Worm (Caenorhabditis elegans) whole organism, L4 larva: Measurements from ENCODE around the gene swan-2.
A peak's percentile ranks its signal among the peaks of the same experiment; 100 is the strongest.

Experiments
- F10B5.3 ChIP-seq: sonication (generic microtip); optimal IDR thresholded peaks from 2 replicates; lab custom pipeline; 2016; ENCODE audit warnings: mild to moderate bottlenecking, missing genetic modification characterization, missing compliant biosample characterization
- F49E8.2 ChIP-seq: sonication (generic microtip); optimal IDR thresholded peaks from 2 replicates; lab custom pipeline; 2016; ENCODE audit warnings: missing compliant biosample characterization, mild to moderate bottlenecking, missing genetic modification characterization, borderline replicate concordance
- Y48G9A.11 ChIP-seq: fragments of 200-800 bp; sonication (Bioruptor generic); IDR thresholded peaks from 2 replicates; pipeline ENCODE4 v1.3.6; 2022; ENCODE audit warnings: missing genetic modification reagents, missing genetic modification characterization, missing compliant biosample characterization
- Y75B8A.6 ChIP-seq: fragments of 200-800 bp; sonication (Bioruptor generic); IDR thresholded peaks from 2 replicates; pipeline ENCODE4 v1.3.6; 2022; ENCODE audit warnings: missing genetic modification reagents, missing genetic modification characterization, missing compliant biosample characterization
- ZK337.2 ChIP-seq: fragments of 200-800 bp; sonication (Bioruptor generic); IDR thresholded peaks from 2 replicates; pipeline ENCODE4 v1.3.6; 2022; ENCODE audit warnings: missing genetic modification reagents, missing genetic modification characterization, missing compliant biosample characterization
- aly-2 ChIP-seq: sonication (generic microtip); optimal IDR thresholded peaks from 2 replicates; lab custom pipeline; 2018; ENCODE audit warnings: missing biosample characterization, missing genetic modification characterization
- ama-1 ChIP-seq: fragments of 150-350 bp; optimal IDR thresholded peaks from 2 replicates; lab custom pipeline; 2014; ENCODE audit warnings: inconsistent platforms, mixed read lengths
- ceh-44 ChIP-seq: fragments of 200-800 bp; sonication (Bioruptor generic); IDR thresholded peaks from 2 replicates; pipeline ENCODE4 v1.3.6; 2022; ENCODE audit warnings: missing genetic modification reagents, missing genetic modification characterization, missing compliant biosample characterization
- daf-12 ChIP-seq: fragments of 150-350 bp; optimal IDR thresholded peaks from 2 replicates; lab custom pipeline; 2014; ENCODE audit warnings: missing biosample characterization, missing genetic modification reagents, missing genetic modification characterization
- daf-16 ChIP-seq, 3 experiments: sonication (generic microtip); optimal IDR thresholded peaks; 2 replicates each; lab custom pipeline; 2016 to 2017; ENCODE audit warnings: missing genetic modification characterization in 3 of 3, missing genetic modification reagents in 3 of 3, mild to moderate bottlenecking in 2 of 3, missing compliant biosample characterization in 2 of 3, missing biosample characterization in 1 of 3, moderate library complexity in 1 of 3
- dmd-6 ChIP-seq: fragments of 200-800 bp; sonication (Bioruptor generic); IDR thresholded peaks from 2 replicates; pipeline ENCODE4 v1.3.6; 2022; ENCODE audit warnings: missing genetic modification reagents, missing genetic modification characterization, missing compliant biosample characterization
- dmd-8 ChIP-seq: fragments of 200-800 bp; sonication (Bioruptor generic); IDR thresholded peaks from 2 replicates; pipeline ENCODE4 v1.3.6; 2022; ENCODE audit warnings: missing genetic modification characterization, missing compliant biosample characterization
- dpl-1 ChIP-seq: fragments of 150-350 bp; optimal IDR thresholded peaks from 2 replicates; lab custom pipeline; 2014; ENCODE audit warnings: missing biosample characterization, missing genetic modification reagents, missing genetic modification characterization
- duxl-1 ChIP-seq: sonication (generic microtip); optimal IDR thresholded peaks from 2 replicates; lab custom pipeline; 2016; ENCODE audit warnings: mild to moderate bottlenecking, missing genetic modification characterization, moderate library complexity, missing compliant biosample characterization; ENCODE audit not compliant: poor library complexity
- dve-1 ChIP-seq: sonication (generic microtip); optimal IDR thresholded peaks from 2 replicates; lab custom pipeline; 2017; ENCODE audit warnings: antibody characterized with exemption, mild to moderate bottlenecking, missing genetic modification characterization, missing compliant biosample characterization; ENCODE audit not compliant: insufficient read depth
- fkh-10 ChIP-seq: fragments of 150-350 bp; optimal IDR thresholded peaks from 2 replicates; lab custom pipeline; 2014; ENCODE audit warnings: missing biosample characterization, missing genetic modification reagents, missing genetic modification characterization
- gei-8 ChIP-seq: fragments of 200-800 bp; sonication (Bioruptor generic); optimal IDR thresholded peaks from 2 replicates; lab custom pipeline; 2018; ENCODE audit warnings: mild to moderate bottlenecking, missing genetic modification characterization, missing compliant biosample characterization
- hlh-30 ChIP-seq: sonication (generic microtip); optimal IDR thresholded peaks from 2 replicates; lab custom pipeline; 2017; ENCODE audit warnings: antibody characterized with exemption, mild to moderate bottlenecking, missing genetic modification characterization, missing compliant biosample characterization; ENCODE audit not compliant: insufficient read depth
- hmg-1.1 ChIP-seq: fragments of 200-800 bp; sonication (Bioruptor generic); IDR thresholded peaks from 2 replicates; pipeline ENCODE4 v1.3.6; 2022; ENCODE audit warnings: missing genetic modification reagents, missing genetic modification characterization, missing compliant biosample characterization
- jun-1 ChIP-seq: fragments of 150-350 bp; optimal IDR thresholded peaks from 2 replicates; lab custom pipeline; 2014; ENCODE audit warnings: missing biosample characterization, missing genetic modification reagents, missing genetic modification characterization
- lin-15B ChIP-seq: fragments of 150-350 bp; sonication (generic microtip); optimal IDR thresholded peaks from 3 replicates; lab custom pipeline; 2014; ENCODE audit warnings: missing biosample characterization, missing genetic modification characterization
- lsy-2 ChIP-seq, 2 experiments: fragments of 150-350 bp in 1 of 2; sonication (generic microtip) in 1 of 2; optimal IDR thresholded peaks; 2 replicates each; lab custom pipeline; 2014 to 2017; ENCODE audit warnings: missing biosample characterization in 2 of 2, missing genetic modification characterization in 2 of 2
- madf-9 ChIP-seq: fragments of 200-800 bp; sonication (Bioruptor generic); conservative IDR thresholded peaks from 2 replicates; pipeline ENCODE4 v1.3.6; 2022; ENCODE audit warnings: missing genetic modification reagents, missing genetic modification characterization, missing compliant biosample characterization
- mdl-1 ChIP-seq, 2 experiments: fragments of 150-350 bp in 1 of 2; sonication (generic microtip) in 1 of 2; optimal IDR thresholded peaks; 2 replicates each; lab custom pipeline; 2014 to 2017; ENCODE audit warnings: missing biosample characterization in 2 of 2, missing genetic modification characterization in 2 of 2
- mep-1 ChIP-seq: fragments of 150-350 bp; sonication (generic microtip); optimal IDR thresholded peaks from 3 replicates; lab custom pipeline; 2014; ENCODE audit warnings: missing biosample characterization, missing genetic modification characterization
- mes-2 ChIP-seq: sonication (generic microtip); optimal IDR thresholded peaks from 2 replicates; lab custom pipeline; 2016; ENCODE audit warnings: missing genotype, mild to moderate bottlenecking, missing genetic modification characterization, missing compliant biosample characterization; ENCODE audit not compliant: poor library complexity, severe bottlenecking
- nhr-11 ChIP-seq: fragments of 150-350 bp; optimal IDR thresholded peaks from 2 replicates; lab custom pipeline; 2014; ENCODE audit warnings: missing biosample characterization, missing genetic modification characterization
- nhr-237 ChIP-seq: sonication (generic microtip); optimal IDR thresholded peaks from 2 replicates; lab custom pipeline; 2017; ENCODE audit warnings: missing biosample characterization, missing genetic modification characterization
- nhr-42 ChIP-seq: fragments of 200-800 bp; sonication (Bioruptor generic); IDR thresholded peaks from 2 replicates; pipeline ENCODE4 v1.3.6; 2022; ENCODE audit warnings: missing genetic modification characterization, missing compliant biosample characterization
- nhr-6 ChIP-seq: fragments of 150-350 bp; optimal IDR thresholded peaks from 2 replicates; lab custom pipeline; 2014; ENCODE audit warnings: missing biosample characterization, missing genetic modification characterization
- rbr-2 ChIP-seq: sonication (generic microtip); optimal IDR thresholded peaks from 2 replicates; lab custom pipeline; 2016; ENCODE audit warnings: missing genotype, missing genetic modification characterization, missing compliant biosample characterization
- saeg-2 ChIP-seq: fragments of 200-800 bp; sonication (Bioruptor generic); IDR thresholded peaks from 2 replicates; pipeline ENCODE4 v1.3.6; 2022; ENCODE audit warnings: missing genetic modification reagents, missing genetic modification characterization, missing compliant biosample characterization
- unc-130 ChIP-seq: sonication (generic microtip); optimal IDR thresholded peaks from 2 replicates; lab custom pipeline; 2016; ENCODE audit warnings: missing genetic modification reagents, missing genetic modification characterization, missing compliant biosample characterization

Gene swan-2

ce11 chrV:13768388-13768787 is 35.7 kb downstream of the swan-2 start, which contains the start of gene F20G2.3 (continued):
- TF ChIP-seq madf-9 (no peak), ZK337.2 (GFP tag; lab: Robert Waterston, UW) (no peak), daf-16 (GFP tag; optimal IDR thresholded peaks at IDR 0.05; lab: Kevin White, UChicago) (no peak), daf-16 (tag; optimal IDR thresholded peaks at IDR 0.05; lab: Kevin White, UChicago) (no peak)

ce11 chrV:13763723-13764122 is 40.4 kb downstream of the swan-2 start:
- TF ChIP-seq nhr-11: peak; percentile 56
- TF ChIP-seq F49E8.2 (tag; lab: Kevin White, UChicago): no peak
- TF ChIP-seq duxl-1: no peak

ce11 chrV:13762426-13763127 is 41.5 kb downstream of the swan-2 start, which contains the start of gene F20G2.6:
TSS of gene F20G2.6 (plus strand) at chrV:13763077.
- TF ChIP-seq ama-1 (lab: Kevin White, UChicago) (no peak), lin-15B (tag; lab: Kevin White, UChicago) (no peak), nhr-42 (GFP tag; lab: Robert Waterston, UW) (no peak), mdl-1 (tag; optimal IDR thresholded peaks at IDR 0.05; lab: Kevin White, UChicago) (no peak), daf-12 (tag; lab: Kevin White, UChicago) (no peak), ceh-44 (GFP tag; lab: Robert Waterston, UW) (no peak), hlh-30 (tag; lab: Kevin White, UChicago) (no peak), unc-130 (GFP tag; lab: Kevin White, UChicago) (no peak), mep-1 (no peak)

DNA sequence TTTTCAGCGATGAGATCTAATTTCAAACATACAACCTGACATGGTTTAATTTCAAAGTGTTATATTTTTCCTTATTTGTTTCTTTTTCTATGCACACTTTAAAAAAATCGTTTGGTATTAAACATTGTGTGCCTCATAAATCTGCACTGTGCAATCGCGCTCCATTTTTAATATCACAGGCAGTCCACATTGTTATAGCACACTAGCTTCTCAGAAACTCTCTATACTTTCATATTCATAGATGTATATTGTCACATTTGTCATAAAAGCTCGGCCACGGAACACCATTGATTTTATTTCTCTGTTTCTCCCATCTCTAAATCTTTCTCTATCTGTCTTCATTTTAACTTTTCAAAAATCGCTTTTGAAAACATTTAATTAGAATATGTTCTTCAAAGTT is 46.7 kb downstream of the swan-2 start:
- peak; percentile 67 for TF ChIP-seq mes-2 (tag; lab: Kevin White, UChicago)
- TF ChIP-seq lsy-2 (tag; optimal IDR thresholded peaks at IDR 0.05; lab: Kevin White, UChicago): peak in 1 of 2 experiments; percentile 69
- no peak for TF ChIP-seq Y75B8A.6 (GFP tag; lab: Robert Waterston, UW)
- peak; percentile 35 for TF ChIP-seq hlh-30 (tag; lab: Kevin White, UChicago)
- 0 out of 2 replicates have a peak, but pooled peaks have one; percentile 27 for TF ChIP-seq hmg-1.1 (GFP tag; lab: Robert Waterston, UW)
- peak; percentile 62 for TF ChIP-seq nhr-6
- no peak for TF ChIP-seq F10B5.3 (tag; lab: Kevin White, UChicago)
- peak; percentile 18 for TF ChIP-seq mep-1
- TF ChIP-seq fkh-10 (GFP tag; lab: Kevin White, UChicago): peak; percentile 8
- TF ChIP-seq Y48G9A.11 (GFP tag; lab: Robert Waterston, UW): no peak
- TF ChIP-seq dve-1 (tag; lab: Kevin White, UChicago): peak; percentile 64
- no peak for TF ChIP-seq gei-8 (GFP tag; lab: Kevin White, UChicago)
- no peak for TF ChIP-seq nhr-237 (tag; lab: Kevin White, UChicago)
- no peak for TF ChIP-seq aly-2
- 0 out of 2 replicates have a peak, but pooled peaks have one; percentile 7 for TF ChIP-seq dmd-6 (GFP tag; lab: Robert Waterston, UW)
- TF ChIP-seq unc-130 (GFP tag; lab: Kevin White, UChicago): no peak
- TF ChIP-seq dpl-1: peak; percentile 7
- peak; percentile 46 for TF ChIP-seq rbr-2 (tag; lab: Kevin White, UChicago)
- no peak for TF ChIP-seq saeg-2 (GFP tag; lab: Robert Waterston, UW)
- TF ChIP-seq dmd-8 (GFP tag; lab: Robert Waterston, UW): no peak
- TF ChIP-seq ZK337.2 (GFP tag; lab: Robert Waterston, UW): no peak
- TF ChIP-seq jun-1 (tag; lab: Kevin White, UChicago): no peak
